Fruit fly (Drosophila melanogaster) whole organism, embryonic: ENCODE data around the gene shi.

Source experiments
- Abd-B ChIP-seq: fragments of 200-800 bp; sonication (Bioruptor generic); optimal IDR thresholded peaks from 2 replicates; lab custom pipeline; 2018; ENCODE audit warnings: missing biosample characterization, mild to moderate bottlenecking, missing genetic modification characterization, moderate library complexity
- CG10979 ChIP-seq: fragments of 200-800 bp; sonication (Bioruptor generic); optimal IDR thresholded peaks from 2 replicates; lab custom pipeline; 2018; ENCODE audit warnings: missing biosample characterization, mild to moderate bottlenecking, missing genetic modification characterization, moderate library complexity
- CG11093 ChIP-seq: fragments of 200-800 bp; sonication (Bioruptor generic); IDR thresholded peaks from 3 replicates; pipeline ENCODE4 v1.3.6; 2022; ENCODE audit warnings: missing biosample characterization, missing genetic modification characterization
- CG11723 ChIP-seq: fragments of 200-800 bp; sonication (Bioruptor generic); optimal IDR thresholded peaks from 2 replicates; lab custom pipeline; 2017; ENCODE audit warnings: missing biosample characterization, mild to moderate bottlenecking, missing genetic modification characterization
- CG12769 ChIP-seq: fragments of 200-800 bp; sonication (Bioruptor generic); optimal IDR thresholded peaks from 2 replicates; lab custom pipeline; 2019; ENCODE audit warnings: missing biosample characterization, mild to moderate bottlenecking, missing genetic modification characterization, moderate library complexity
- CG13123 ChIP-seq: fragments of 200-800 bp; sonication (Bioruptor generic); optimal IDR thresholded peaks from 2 replicates; lab custom pipeline; 2016; ENCODE audit warnings: missing biosample characterization, missing genetic modification characterization
- CG16779 ChIP-seq: fragments of 200-800 bp; sonication (Bioruptor generic); IDR thresholded peaks from 2 replicates; pipeline ENCODE4 v1.3.6; 2022; ENCODE audit warnings: missing biosample characterization, missing genetic modification characterization
- CG1792 ChIP-seq: fragments of 200-800 bp; sonication (Bioruptor generic); optimal IDR thresholded peaks from 2 replicates; lab custom pipeline; 2016; ENCODE audit warnings: missing biosample characterization, missing genetic modification characterization
- CG34224 ChIP-seq: fragments of 200-800 bp; sonication (Bioruptor generic); IDR thresholded peaks from 3 replicates; pipeline ENCODE4 v1.3.6; 2022; ENCODE audit warnings: missing biosample characterization, missing genetic modification characterization; ENCODE audit not compliant: partially characterized antibody
- CG4282 ChIP-seq: fragments of 200-800 bp; sonication (Bioruptor generic); optimal IDR thresholded peaks from 2 replicates; lab custom pipeline; 2016; ENCODE audit warnings: missing biosample characterization, missing genetic modification characterization
- CG6272 ChIP-seq: fragments of 200-800 bp; sonication (Bioruptor generic); IDR thresholded peaks from 2 replicates; pipeline ENCODE4 v1.3.6; 2022; ENCODE audit warnings: missing biosample characterization, missing genetic modification characterization
- CG7556 ChIP-seq: fragments of 200-800 bp; sonication (Bioruptor generic); optimal IDR thresholded peaks from 2 replicates; lab custom pipeline; 2017; ENCODE audit warnings: missing biosample characterization, mild to moderate bottlenecking, missing genetic modification characterization
- CG7928 ChIP-seq: fragments of 200-800 bp; sonication (Bioruptor generic); optimal IDR thresholded peaks from 2 replicates; lab custom pipeline; 2017; ENCODE audit warnings: missing biosample characterization, mild to moderate bottlenecking, missing genetic modification characterization
- CG9797 ChIP-seq: fragments of 200-800 bp; sonication (Bioruptor generic); optimal IDR thresholded peaks from 3 replicates; lab custom pipeline; 2018; ENCODE audit warnings: missing biosample characterization, mild to moderate bottlenecking, missing genetic modification characterization
- D ChIP-seq, 2 experiments: fragments of 200-800 bp in 1 of 2; fragments of >200 bp in 1 of 2; sonication (Bioruptor generic) in 1 of 2; optimal IDR thresholded peaks; 2 replicates in 1 of 2; 3 replicates in 1 of 2; lab custom pipeline; 2017; ENCODE audit warnings: mild to moderate bottlenecking in 1 of 2, missing biosample characterization in 1 of 2, missing genetic modification characterization in 1 of 2, missing genetic modification reagents in 1 of 2
- D19B ChIP-seq: fragments of 200-800 bp; sonication (Bioruptor generic); optimal IDR thresholded peaks from 2 replicates; lab custom pipeline; 2017; ENCODE audit warnings: missing biosample characterization, mild to moderate bottlenecking, missing genetic modification characterization
- Dip2 ChIP-seq: fragments of 200-800 bp; sonication (Bioruptor generic); IDR thresholded peaks from 2 replicates; pipeline ENCODE4 v1.3.6; 2022; ENCODE audit warnings: missing biosample characterization, missing genetic modification characterization
- Ets97D ChIP-seq: fragments of 200-800 bp; sonication (Bioruptor generic); optimal IDR thresholded peaks from 3 replicates; lab custom pipeline; 2016; ENCODE audit warnings: missing biosample characterization, missing genetic modification characterization
- Fer2 ChIP-seq: fragments of 200-800 bp; sonication (Bioruptor generic); optimal IDR thresholded peaks from 2 replicates; lab custom pipeline; 2018; ENCODE audit warnings: missing biosample characterization, mild to moderate bottlenecking, missing genetic modification characterization, moderate library complexity
- HLH54F ChIP-seq: fragments of 200-800 bp; sonication (Bioruptor generic); optimal IDR thresholded peaks from 3 replicates; lab custom pipeline; 2016; ENCODE audit warnings: missing biosample characterization, missing genetic modification characterization
- Hand ChIP-seq: fragments of 200-800 bp; sonication (Bioruptor generic); optimal IDR thresholded peaks from 2 replicates; lab custom pipeline; 2017; ENCODE audit warnings: mild to moderate bottlenecking, missing biosample characterization, missing genetic modification reagents, missing genetic modification characterization
- Hr78 ChIP-seq, 2 experiments: fragments of 200-800 bp in 1 of 2; fragments of >200 bp in 1 of 2; sonication (Bioruptor generic) in 1 of 2; optimal IDR thresholded peaks; 2 replicates each; lab custom pipeline; 2017 to 2019; ENCODE audit warnings: missing biosample characterization in 2 of 2, missing genetic modification characterization in 2 of 2, mild to moderate bottlenecking in 1 of 2, moderate library complexity in 1 of 2
- Kr ChIP-seq: fragments of 200-800 bp; sonication (Bioruptor generic); optimal IDR thresholded peaks from 2 replicates; lab custom pipeline; 2017; ENCODE audit warnings: missing biosample characterization, mild to moderate bottlenecking, missing genetic modification characterization
- MESR4 ChIP-seq: fragments of 200-800 bp; sonication (Bioruptor generic); optimal IDR thresholded peaks from 2 replicates; lab custom pipeline; 2018; ENCODE audit warnings: missing biosample characterization, mild to moderate bottlenecking, missing genetic modification characterization, moderate library complexity
- MTF-1 ChIP-seq: fragments of 200-800 bp; sonication (Bioruptor generic); optimal IDR thresholded peaks from 2 replicates; lab custom pipeline; 2018; ENCODE audit warnings: missing biosample characterization, mild to moderate bottlenecking, missing genetic modification characterization, borderline replicate concordance
- Meics ChIP-seq: fragments of 200-800 bp; sonication (Bioruptor generic); optimal IDR thresholded peaks from 2 replicates; lab custom pipeline; 2017; ENCODE audit warnings: missing biosample characterization, mild to moderate bottlenecking, missing genetic modification characterization
- NFAT ChIP-seq: fragments of 200-800 bp; sonication (Bioruptor generic); IDR thresholded peaks from 2 replicates; pipeline ENCODE4 v1.3.6; 2022; ENCODE audit warnings: missing biosample characterization, missing genetic modification characterization
- PHDP ChIP-seq: fragments of 200-800 bp; sonication (Bioruptor generic); optimal IDR thresholded peaks from 3 replicates; lab custom pipeline; 2018; ENCODE audit warnings: missing biosample characterization, mild to moderate bottlenecking, missing genetic modification characterization, moderate library complexity
- Stat92E ChIP-seq, 3 experiments: fragments of >200 bp in 2 of 3; fragments of 200-800 bp in 1 of 3; sonication (Bioruptor generic) in 1 of 3; optimal IDR thresholded peaks; 2 replicates each; lab custom pipeline; 2017 to 2019; ENCODE audit warnings: missing biosample characterization in 3 of 3, missing genetic modification characterization in 3 of 3, mild to moderate bottlenecking in 1 of 3, moderate library complexity in 1 of 3
- Taf1 ChIP-seq: fragments of 200-800 bp; sonication (Bioruptor generic); IDR thresholded peaks from 2 replicates; pipeline ENCODE4 v1.3.6; 2022; ENCODE audit warnings: missing biosample characterization, missing genetic modification characterization
- ato ChIP-seq: fragments of 200-800 bp; sonication (Bioruptor generic); IDR thresholded peaks from 2 replicates; pipeline ENCODE4 v1.3.6; 2022; ENCODE audit warnings: missing biosample characterization, missing genetic modification characterization; ENCODE audit not compliant: partially characterized antibody
- bigmax ChIP-seq: fragments of 200-800 bp; sonication (Bioruptor generic); optimal IDR thresholded peaks from 2 replicates; lab custom pipeline; 2018; ENCODE audit warnings: missing biosample characterization, mild to moderate bottlenecking, missing genetic modification characterization
- br ChIP-seq: fragments of >200 bp; optimal IDR thresholded peaks from 2 replicates; lab custom pipeline; 2017
- corto ChIP-seq: fragments of 200-800 bp; sonication (Bioruptor generic); optimal IDR thresholded peaks from 2 replicates; lab custom pipeline; 2016; ENCODE audit warnings: missing biosample characterization, mild to moderate bottlenecking, missing genetic modification characterization, moderate library complexity
- dmrt99B ChIP-seq: fragments of 200-800 bp; sonication (Bioruptor generic); optimal IDR thresholded peaks from 2 replicates; lab custom pipeline; 2018; ENCODE audit warnings: missing biosample characterization, mild to moderate bottlenecking, missing genetic modification characterization, moderate library complexity
- fd102C ChIP-seq: fragments of 200-800 bp; sonication (Bioruptor generic); optimal IDR thresholded peaks from 2 replicates; lab custom pipeline; 2018; ENCODE audit warnings: missing biosample characterization, mild to moderate bottlenecking, missing genetic modification characterization, moderate library complexity
- ftz-f1 ChIP-seq: fragments of 200-800 bp; sonication (Bioruptor generic); optimal IDR thresholded peaks from 2 replicates; lab custom pipeline; 2016; ENCODE audit warnings: missing biosample characterization, missing genetic modification characterization
- gsb-n ChIP-seq: fragments of 200-800 bp; sonication (Bioruptor generic); optimal IDR thresholded peaks from 3 replicates; lab custom pipeline; 2018; ENCODE audit warnings: missing biosample characterization, mild to moderate bottlenecking, missing genetic modification characterization
- ham ChIP-seq: fragments of 200-800 bp; sonication (Bioruptor generic); IDR thresholded peaks from 2 replicates; pipeline ENCODE4 v1.3.6; 2022; ENCODE audit warnings: missing biosample characterization, missing genetic modification characterization
- ind ChIP-seq: fragments of 200-800 bp; sonication (Bioruptor generic); optimal IDR thresholded peaks from 3 replicates; lab custom pipeline; 2016; ENCODE audit warnings: missing biosample characterization, missing genetic modification characterization
- klu ChIP-seq: fragments of 200-800 bp; sonication (Bioruptor generic); IDR thresholded peaks from 2 replicates; pipeline ENCODE4 v1.3.6; 2022; ENCODE audit warnings: missing biosample characterization, missing genetic modification characterization
- nau ChIP-seq: fragments of 200-800 bp; sonication (Bioruptor generic); optimal IDR thresholded peaks from 3 replicates; lab custom pipeline; 2017; ENCODE audit warnings: missing biosample characterization, mild to moderate bottlenecking, missing genetic modification characterization, missing genetic modification reagents
- nmo ChIP-seq: fragments of 200-800 bp; sonication (Bioruptor generic); optimal IDR thresholded peaks from 2 replicates; lab custom pipeline; 2018; ENCODE audit warnings: missing biosample characterization, mild to moderate bottlenecking, missing genetic modification characterization, moderate library complexity
- oc ChIP-seq: fragments of 200-800 bp; sonication (Bioruptor generic); optimal IDR thresholded peaks from 2 replicates; lab custom pipeline; 2018; ENCODE audit warnings: missing biosample characterization, mild to moderate bottlenecking, missing genetic modification characterization, moderate library complexity
- rib ChIP-seq: fragments of 200-800 bp; sonication (Bioruptor generic); IDR thresholded peaks from 2 replicates; pipeline ENCODE4 v1.3.6; 2022; ENCODE audit warnings: missing biosample characterization, missing genetic modification characterization
- trem ChIP-seq: fragments of 200-800 bp; optimal IDR thresholded peaks from 3 replicates; lab custom pipeline; 2019; ENCODE audit warnings: missing biosample characterization, mild to moderate bottlenecking, missing genetic modification characterization, moderate library complexity
- ttk ChIP-seq: fragments of 200-800 bp; sonication (Bioruptor generic); IDR thresholded peaks from 2 replicates; pipeline ENCODE4 v2.1.2; 2022; ENCODE audit warnings: missing biosample characterization, missing genetic modification characterization
- unc-4 ChIP-seq: fragments of 200-800 bp; sonication (Bioruptor generic); IDR thresholded peaks from 2 replicates; pipeline ENCODE4 v1.3.6; 2022; ENCODE audit warnings: missing biosample characterization, missing genetic modification characterization; ENCODE audit not compliant: partially characterized antibody
- wdn ChIP-seq: fragments of 200-800 bp; sonication (Bioruptor generic); IDR thresholded peaks from 2 replicates; pipeline ENCODE4 v1.3.6; 2022; ENCODE audit warnings: missing biosample characterization, missing genetic modification characterization

shi gene

DNA sequence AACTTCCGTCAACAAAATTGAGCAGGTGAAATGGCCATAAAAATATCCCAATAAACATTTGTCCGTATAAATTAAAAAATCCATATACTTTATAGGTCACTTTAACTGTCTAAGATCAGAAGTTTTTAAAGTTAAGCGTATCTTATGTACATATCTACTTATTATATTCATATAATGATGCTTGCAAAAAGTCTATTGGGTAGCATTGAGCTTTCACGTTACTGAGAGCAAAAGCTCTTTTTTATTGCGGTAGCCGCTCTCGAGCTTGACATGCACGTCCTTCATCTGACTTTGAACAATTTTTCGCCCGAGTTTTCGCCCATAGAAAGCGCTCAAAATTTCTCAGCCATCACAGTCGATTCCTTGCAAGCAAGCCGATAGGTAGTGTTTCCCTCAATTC is 24.1 kb upstream of the shi start, which contains the start of gene Gapdh2 (continued):
- TF ChIP-seq ind (peak; percentile 98), CG34224 (no peak), Stat92E (GFP tag; optimal IDR thresholded peaks at IDR 0.05; lab: Kevin White, UChicago) (peak in 1 of 3 experiments; percentile 92), Kr (GFP tag; lab: Kevin White, UChicago) (no peak), PHDP (peak; percentile 100), CG11723 (GFP tag; lab: Kevin White, UChicago) (peak; percentile 99), CG7928 (GFP tag; lab: Kevin White, UChicago) (peak; percentile 85), Taf1 (GFP tag; lab: Robert Waterston, UW) (peak; percentile 98), corto (GFP tag; lab: Kevin White, UChicago) (peak; percentile 100), nmo (peak; percentile 99), Abd-B (GFP tag; lab: Kevin White, UChicago) (peak; percentile 99), CG10979 (tag; lab: Kevin White, UChicago) (peak; percentile 98), CG16779 (GFP tag; lab: Robert Waterston, UW) (peak; percentile 99), CG6272 (peak; percentile 93; the same call in 1 of the 2 replicates), ham (peak; percentile 97; the same call in 1 of the 2 replicates), CG9797 (GFP tag; lab: Kevin White, UChicago) (peak; percentile 64), Fer2 (tag; lab: Kevin White, UChicago) (peak; percentile 100), nau (GFP tag; lab: Kevin White, UChicago) (peak; percentile 100), oc (tag; lab: Kevin White, UChicago) (peak; percentile 100), MESR4 (peak; percentile 84), NFAT (GFP tag; lab: Robert Waterston, UW) (peak; percentile 98), br (lab: Kevin White, UChicago) (no peak), Hand (peak; percentile 100), klu (GFP tag; lab: Robert Waterston, UW) (peak; percentile 97; the same call in 1 of the 2 replicates), Ets97D (peak; percentile 92), D (optimal IDR thresholded peaks at IDR 0.05; lab: Kevin White, UChicago) (no peak), D (GFP tag; optimal IDR thresholded peaks at IDR 0.05; lab: Kevin White, UChicago) (peak; percentile 98), wdn (GFP tag; lab: Robert Waterston, UW) (peak; percentile 99), CG12769 (tag; lab: Kevin White, UChicago) (peak; percentile 99), fd102C (GFP tag; lab: Kevin White, UChicago) (peak; percentile 64), CG7556 (GFP tag; lab: Kevin White, UChicago) (peak; percentile 100), ftz-f1 (GFP tag; lab: Kevin White, UChicago) (peak; percentile 86), CG13123 (peak; percentile 96), rib (GFP tag; lab: Robert Waterston, UW) (peak; percentile 99), Meics (peak; percentile 100), CG11093 (peak; percentile 96), CG4282 (GFP tag; lab: Kevin White, UChicago) (peak; percentile 86), ato (no peak), HLH54F (GFP tag; lab: Kevin White, UChicago) (peak; percentile 96), D19B (peak; percentile 97), CG1792 (GFP tag; lab: Kevin White, UChicago) (peak; percentile 94), MTF-1 (GFP tag; lab: Kevin White, UChicago) (peak; percentile 98), gsb-n (tag; lab: Kevin White, UChicago) (peak; percentile 99), trem (tag; lab: Kevin White, UChicago) (peak; percentile 96), bigmax (GFP tag; lab: Kevin White, UChicago) (peak; percentile 82), ttk (GFP tag; lab: Robert Waterston, UW) (peak; percentile 98), Hr78 (GFP tag; optimal IDR thresholded peaks at IDR 0.05; lab: Kevin White, UChicago) (peak in 1 of 2 experiments; percentile 97), Dip2 (GFP tag; lab: Robert Waterston, UW) (peak; percentile 73; the same call in 1 of the 2 replicates), dmrt99B (tag; lab: Kevin White, UChicago) (peak; percentile 100), unc-4 (GFP tag; lab: Robert Waterston, UW) (peak; percentile 38; the same call in 1 of the 2 replicates)
